Fruit fly (Drosophila melanogaster) whole organism, embryonic: ENCODE results near the gene CG18428.

Source experiments
- CG11456 ChIP-seq: fragments of 200-800 bp; sonication (Bioruptor generic); IDR thresholded peaks from 3 replicates; pipeline ENCODE4 v1.3.6; 2022; ENCODE audit warnings: missing biosample characterization, missing genetic modification characterization
- CG12219 ChIP-seq: fragments of 200-800 bp; sonication (Bioruptor generic); optimal IDR thresholded peaks from 3 replicates; lab custom pipeline; 2018; ENCODE audit warnings: missing biosample characterization, mild to moderate bottlenecking, missing genetic modification characterization
- CG12659 ChIP-seq: fragments of 200-800 bp; sonication (Bioruptor generic); optimal IDR thresholded peaks from 3 replicates; lab custom pipeline; 2017; ENCODE audit warnings: mild to moderate bottlenecking, missing biosample characterization, missing genetic modification reagents, missing genetic modification characterization
- CG12769 ChIP-seq: fragments of 200-800 bp; sonication (Bioruptor generic); optimal IDR thresholded peaks from 2 replicates; lab custom pipeline; 2019; ENCODE audit warnings: missing biosample characterization, mild to moderate bottlenecking, missing genetic modification characterization, moderate library complexity
- CG13287 ChIP-seq: fragments of 200-800 bp; sonication (Bioruptor generic); IDR thresholded peaks from 2 replicates; pipeline ENCODE4 v1.3.6; 2022; ENCODE audit warnings: missing biosample characterization, missing genetic modification characterization; ENCODE audit not compliant: partially characterized antibody
- CG14441 ChIP-seq: fragments of 200-800 bp; sonication (Bioruptor generic); IDR thresholded peaks from 2 replicates; pipeline ENCODE4 v1.3.6; 2022; ENCODE audit warnings: missing biosample characterization, missing genetic modification characterization
- CG14667 ChIP-seq: fragments of 200-800 bp; sonication (Bioruptor generic); IDR thresholded peaks from 2 replicates; pipeline ENCODE4 v1.3.6; 2022; ENCODE audit warnings: missing biosample characterization, missing genetic modification characterization
- CG14710 ChIP-seq: fragments of 200-800 bp; sonication (Bioruptor generic); optimal IDR thresholded peaks from 3 replicates; lab custom pipeline; 2019; ENCODE audit warnings: missing biosample characterization, mild to moderate bottlenecking, missing genetic modification characterization, moderate library complexity
- CG16863 ChIP-seq: fragments of 200-800 bp; sonication (Bioruptor generic); optimal IDR thresholded peaks from 3 replicates; lab custom pipeline; 2016; ENCODE audit warnings: missing biosample characterization, missing genetic modification characterization
- CG17359 ChIP-seq: fragments of 200-800 bp; sonication (Bioruptor generic); optimal IDR thresholded peaks from 3 replicates; lab custom pipeline; 2018; ENCODE audit warnings: missing biosample characterization, mild to moderate bottlenecking, missing genetic modification characterization, moderate library complexity
- CG17385 ChIP-seq: fragments of 200-800 bp; sonication (Bioruptor generic); optimal IDR thresholded peaks from 3 replicates; lab custom pipeline; 2018; ENCODE audit warnings: missing biosample characterization, mild to moderate bottlenecking, missing genetic modification characterization
- CG17912 ChIP-seq: fragments of 200-800 bp; sonication (Bioruptor generic); optimal IDR thresholded peaks from 2 replicates; lab custom pipeline; 2018; ENCODE audit warnings: missing biosample characterization, mild to moderate bottlenecking, missing genetic modification characterization
- CG1832 ChIP-seq: fragments of 200-800 bp; sonication (Bioruptor generic); optimal IDR thresholded peaks from 2 replicates; lab custom pipeline; 2017; ENCODE audit warnings: missing biosample characterization, mild to moderate bottlenecking, missing genetic modification characterization, inconsistent platforms
- CG18619 ChIP-seq: fragments of 200-800 bp; sonication (Bioruptor generic); optimal IDR thresholded peaks from 3 replicates; lab custom pipeline; 2017; ENCODE audit warnings: missing biosample characterization, mild to moderate bottlenecking, missing genetic modification characterization
- CG2202 ChIP-seq: fragments of 200-800 bp; sonication (Bioruptor generic); optimal IDR thresholded peaks from 2 replicates; lab custom pipeline; 2018; ENCODE audit warnings: missing biosample characterization, mild to moderate bottlenecking, missing genetic modification characterization
- CG31224 ChIP-seq: fragments of 200-800 bp; sonication (Bioruptor generic); IDR thresholded peaks from 2 replicates; pipeline ENCODE4 v1.3.6; 2022; ENCODE audit warnings: missing biosample characterization, missing genetic modification characterization
- CG5953 ChIP-seq: fragments of 200-800 bp; sonication (Bioruptor generic); IDR thresholded peaks from 2 replicates; pipeline ENCODE4 v1.3.6; 2022; ENCODE audit warnings: missing biosample characterization, missing genetic modification characterization
- CG6654 ChIP-seq: fragments of 200-800 bp; sonication (Bioruptor generic); optimal IDR thresholded peaks from 2 replicates; lab custom pipeline; 2017; ENCODE audit warnings: missing biosample characterization, mild to moderate bottlenecking, missing genetic modification characterization
- CG6765 ChIP-seq: fragments of 200-800 bp; sonication (Bioruptor generic); optimal IDR thresholded peaks from 3 replicates; lab custom pipeline; 2017; ENCODE audit warnings: missing biosample characterization, mild to moderate bottlenecking, missing genetic modification characterization
- CG6854 ChIP-seq: fragments of 200-800 bp; sonication (Bioruptor generic); optimal IDR thresholded peaks from 3 replicates; lab custom pipeline; 2017; ENCODE audit warnings: missing biosample characterization, mild to moderate bottlenecking, missing genetic modification characterization
- CG7372 ChIP-seq: fragments of 200-800 bp; sonication (Bioruptor generic); IDR thresholded peaks from 2 replicates; pipeline ENCODE4 v1.3.6; 2022; ENCODE audit warnings: missing biosample characterization, missing genetic modification characterization
- CG7839 ChIP-seq: fragments of 200-800 bp; sonication (Bioruptor generic); optimal IDR thresholded peaks from 3 replicates; lab custom pipeline; 2018; ENCODE audit warnings: missing biosample characterization, mild to moderate bottlenecking, missing genetic modification characterization, moderate library complexity
- CG8089 ChIP-seq: fragments of 200-800 bp; sonication (Bioruptor generic); optimal IDR thresholded peaks from 3 replicates; lab custom pipeline; 2016; ENCODE audit warnings: missing biosample characterization, missing genetic modification characterization
- CG8944 ChIP-seq: fragments of 200-800 bp; sonication (Bioruptor generic); optimal IDR thresholded peaks from 3 replicates; lab custom pipeline; 2016; ENCODE audit warnings: missing biosample characterization, missing genetic modification characterization
- CG9932 ChIP-seq: fragments of 200-800 bp; sonication (Bioruptor generic); IDR thresholded peaks from 2 replicates; pipeline ENCODE4 v1.3.6; 2022; ENCODE audit warnings: missing biosample characterization, missing genetic modification characterization
- CTCF ChIP-seq: fragments of 200-800 bp; sonication (Bioruptor generic); optimal IDR thresholded peaks from 2 replicates; lab custom pipeline; 2017; ENCODE audit warnings: missing biosample characterization, mild to moderate bottlenecking, missing genetic modification characterization, moderate library complexity
- H15 ChIP-seq: fragments of 200-800 bp; sonication (Bioruptor generic); IDR thresholded peaks from 3 replicates; pipeline ENCODE4 v1.3.6; 2022; ENCODE audit warnings: missing biosample characterization, missing genetic modification characterization
- HmgD ChIP-seq: fragments of 200-800 bp; sonication (Bioruptor generic); optimal IDR thresholded peaks from 3 replicates; lab custom pipeline; 2016; ENCODE audit warnings: missing biosample characterization, missing genetic modification characterization
- Hr51 ChIP-seq, 2 experiments: fragments of 200-800 bp; sonication (Bioruptor generic); optimal IDR thresholded peaks; 2 replicates in 1 of 2; 3 replicates in 1 of 2; lab custom pipeline; 2016 to 2018; ENCODE audit warnings: missing biosample characterization in 2 of 2, missing genetic modification characterization in 2 of 2, mild to moderate bottlenecking in 1 of 2, moderate library complexity in 1 of 2
- Jarid2 ChIP-seq: fragments of 200-800 bp; sonication (Bioruptor generic); optimal IDR thresholded peaks from 3 replicates; lab custom pipeline; 2017; ENCODE audit warnings: mild to moderate bottlenecking, missing biosample characterization, missing genetic modification reagents, missing genetic modification characterization
- Mes4 ChIP-seq: fragments of 200-800 bp; sonication (Bioruptor generic); optimal IDR thresholded peaks from 2 replicates; lab custom pipeline; 2016; ENCODE audit warnings: missing biosample characterization, missing genetic modification characterization
- Mrtf ChIP-seq: fragments of 200-800 bp; sonication (Bioruptor generic); IDR thresholded peaks from 3 replicates; pipeline ENCODE4 v1.3.6; 2022; ENCODE audit warnings: missing biosample characterization, missing genetic modification characterization
- Sox102F ChIP-seq: fragments of 200-800 bp; sonication (Bioruptor generic); optimal IDR thresholded peaks from 2 replicates; lab custom pipeline; 2018; ENCODE audit warnings: missing biosample characterization, mild to moderate bottlenecking, missing genetic modification characterization, moderate library complexity
- Trl ChIP-seq, 3 experiments: fragments of >200 bp in 2 of 3; fragments of 200-800 bp in 1 of 3; sonication (Bioruptor generic) in 1 of 3; optimal IDR thresholded peaks; 2 replicates in 1 of 3; 3 replicates in 2 of 3; lab custom pipeline; 2016 to 2017; ENCODE audit warnings: missing biosample characterization in 1 of 3, missing genetic modification characterization in 1 of 3
- br ChIP-seq: fragments of >200 bp; optimal IDR thresholded peaks from 2 replicates; lab custom pipeline; 2017
- dmrt99B ChIP-seq: fragments of 200-800 bp; sonication (Bioruptor generic); optimal IDR thresholded peaks from 2 replicates; lab custom pipeline; 2018; ENCODE audit warnings: missing biosample characterization, mild to moderate bottlenecking, missing genetic modification characterization, moderate library complexity
- eve ChIP-seq, 2 experiments: fragments of >200 bp; optimal IDR thresholded peaks; 2 replicates each; lab custom pipeline; 2017; ENCODE audit warnings: missing biosample characterization in 2 of 2, missing genetic modification characterization in 2 of 2
- fu2 ChIP-seq: fragments of 200-800 bp; sonication (Bioruptor generic); optimal IDR thresholded peaks from 2 replicates; lab custom pipeline; 2016; ENCODE audit warnings: missing biosample characterization, missing genetic modification characterization
- ind ChIP-seq: fragments of 200-800 bp; sonication (Bioruptor generic); optimal IDR thresholded peaks from 3 replicates; lab custom pipeline; 2016; ENCODE audit warnings: missing biosample characterization, missing genetic modification characterization
- inv ChIP-seq: fragments of 200-800 bp; sonication (Bioruptor generic); IDR thresholded peaks from 2 replicates; pipeline ENCODE4 v1.3.6; 2022; ENCODE audit warnings: missing biosample characterization, missing genetic modification characterization; ENCODE audit not compliant: partially characterized antibody
- ken ChIP-seq: fragments of 200-800 bp; sonication (Bioruptor generic); IDR thresholded peaks from 3 replicates; pipeline ENCODE4 v1.3.6; 2022; ENCODE audit warnings: missing biosample characterization, missing genetic modification characterization
- nau ChIP-seq: fragments of 200-800 bp; sonication (Bioruptor generic); optimal IDR thresholded peaks from 3 replicates; lab custom pipeline; 2017; ENCODE audit warnings: missing biosample characterization, mild to moderate bottlenecking, missing genetic modification characterization, missing genetic modification reagents
- nerfin-1 ChIP-seq: fragments of 200-800 bp; sonication (Bioruptor generic); optimal IDR thresholded peaks from 3 replicates; lab custom pipeline; 2019; ENCODE audit warnings: missing biosample characterization, mild to moderate bottlenecking, missing genetic modification characterization, moderate library complexity
- onecut ChIP-seq: fragments of 200-800 bp; sonication (Bioruptor generic); IDR thresholded peaks from 2 replicates; pipeline ENCODE4 v1.3.6; 2022; ENCODE audit warnings: missing biosample characterization, missing genetic modification characterization
- ranshi ChIP-seq: fragments of 200-800 bp; sonication (Bioruptor generic); IDR thresholded peaks from 2 replicates; pipeline ENCODE4 v1.3.6; 2022; ENCODE audit warnings: missing biosample characterization, missing genetic modification characterization
- sc ChIP-seq, 3 experiments: fragments of >200 bp in 2 of 3; fragments of 200-800 bp in 1 of 3; sonication (Bioruptor generic) in 1 of 3; optimal IDR thresholded peaks; 2 replicates in 2 of 3; 3 replicates in 1 of 3; lab custom pipeline; 2017; ENCODE audit warnings: mild to moderate bottlenecking in 1 of 3, missing biosample characterization in 1 of 3, missing genetic modification characterization in 1 of 3, missing genetic modification reagents in 1 of 3
- sna ChIP-seq: fragments of 200-800 bp; sonication (Bioruptor generic); IDR thresholded peaks from 2 replicates; pipeline ENCODE4 v1.3.6; 2022; ENCODE audit warnings: missing biosample characterization, missing genetic modification characterization; ENCODE audit not compliant: partially characterized antibody
- sqz ChIP-seq: fragments of 200-800 bp; sonication (Bioruptor generic); optimal IDR thresholded peaks from 3 replicates; lab custom pipeline; 2018; ENCODE audit warnings: missing biosample characterization, mild to moderate bottlenecking, missing genetic modification characterization
- usp ChIP-seq: fragments of >200 bp; optimal IDR thresholded peaks from 2 replicates; lab custom pipeline; 2017; ENCODE audit warnings: missing biosample characterization, missing genetic modification characterization
- wor ChIP-seq: fragments of 200-800 bp; sonication (Bioruptor generic); IDR thresholded peaks from 2 replicates; pipeline ENCODE4 v1.3.6; 2022; ENCODE audit warnings: missing biosample characterization, missing genetic modification characterization
- zfh1 ChIP-seq: fragments of 200-800 bp; sonication (Bioruptor generic); IDR thresholded peaks from 3 replicates; pipeline ENCODE4 v1.3.6; 2022; ENCODE audit warnings: missing biosample characterization, missing genetic modification characterization

The CG18428 gene

dm6 chr3R:24091653-24092052, 17.5 kb upstream of the CG18428 start (continued):
- TF ChIP-seq CG1832 (GFP tag; lab: Kevin White, UChicago) = no peak
- TF ChIP-seq CTCF (GFP tag; lab: Kevin White, UChicago) = no peak
- TF ChIP-seq fu2 (GFP tag; lab: Kevin White, UChicago) = no peak
- no peak for TF ChIP-seq CG7372
- no peak for TF ChIP-seq br (lab: Kevin White, UChicago)
- TF ChIP-seq sna = no peak
- peak; percentile 7 for TF ChIP-seq CG17359
- no peak for TF ChIP-seq Trl (optimal IDR thresholded peaks at IDR 0.05; lab: Kevin White, UChicago)
- TF ChIP-seq Trl (GFP tag; optimal IDR thresholded peaks at IDR 0.05; lab: Kevin White, UChicago) = no peak
- TF ChIP-seq CG14667 = no peak
- TF ChIP-seq Mes4 (GFP tag; lab: Kevin White, UChicago) = no peak
- no peak for TF ChIP-seq CG14710 (tag; lab: Kevin White, UChicago)
- TF ChIP-seq inv = no peak
- TF ChIP-seq Mrtf = 0 out of 3 replicates have a peak, but pooled peaks have one; percentile 34
- no peak for TF ChIP-seq CG12219
- no peak for TF ChIP-seq CG5953 (GFP tag; lab: Robert Waterston, UW)
- 0 out of 3 replicates have a peak, but pooled peaks have one; percentile 12 for TF ChIP-seq CG11456 (GFP tag; lab: Robert Waterston, UW)
- peak; percentile 14 for TF ChIP-seq CG17385
- no peak for TF ChIP-seq CG6654 (GFP tag; lab: Kevin White, UChicago)
- peak; percentile 21 for TF ChIP-seq dmrt99B (tag; lab: Kevin White, UChicago)
- no peak for TF ChIP-seq zfh1 (GFP tag; lab: Robert Waterston, UW)
- TF ChIP-seq CG17912 (GFP tag; lab: Kevin White, UChicago) = no peak
- TF ChIP-seq nau = no peak
- no peak for TF ChIP-seq usp
- no peak for TF ChIP-seq CG8089 (GFP tag; lab: Kevin White, UChicago)
- TF ChIP-seq HmgD = no peak
- no peak for TF ChIP-seq ken (GFP tag; lab: Robert Waterston, UW)
- TF ChIP-seq wor = no peak
- 0 out of 2 replicates have a peak, but pooled peaks have one; percentile 16 for TF ChIP-seq CG9932 (GFP tag; lab: Robert Waterston, UW)
- TF ChIP-seq CG14441 = 0 out of 2 replicates have a peak, but pooled peaks have one; percentile 21
- no peak for TF ChIP-seq sc (optimal IDR thresholded peaks at IDR 0.05; lab: Kevin White, UChicago)
- TF ChIP-seq sc (GFP tag; optimal IDR thresholded peaks at IDR 0.05; lab: Kevin White, UChicago) = no peak
- TF ChIP-seq CG31224 (GFP tag; lab: Robert Waterston, UW) = no peak
- peak; percentile 8 for TF ChIP-seq ind (GFP tag; lab: Kevin White, UChicago)
- TF ChIP-seq eve (GFP tag; optimal IDR thresholded peaks at IDR 0.05; lab: Kevin White, UChicago) = peak in 1 of 2 experiments; percentile 41
- TF ChIP-seq H15 (GFP tag; lab: Robert Waterston, UW) = no peak
- no peak for TF ChIP-seq CG2202 (tag; lab: Kevin White, UChicago)
- no peak for TF ChIP-seq ranshi
- TF ChIP-seq nerfin-1 (tag; lab: Kevin White, UChicago) = no peak
- TF ChIP-seq sqz (GFP tag; lab: Kevin White, UChicago) = no peak
- TF ChIP-seq CG13287 (GFP tag; lab: Robert Waterston, UW) = no peak
- TF ChIP-seq Hr51 (GFP tag; optimal IDR thresholded peaks at IDR 0.05; lab: Kevin White, UChicago) = peak in 1 of 2 experiments; percentile 29
- TF ChIP-seq CG8944 (GFP tag; lab: Kevin White, UChicago) = no peak
- TF ChIP-seq CG16863 (GFP tag; lab: Kevin White, UChicago) = no peak
- no peak for TF ChIP-seq CG18619 (GFP tag; lab: Kevin White, UChicago)
- TF ChIP-seq CG12659 = no peak
- peak; percentile 6 for TF ChIP-seq CG12769 (tag; lab: Kevin White, UChicago)
- no peak for TF ChIP-seq CG6765
- TF ChIP-seq Jarid2 (GFP tag; lab: Kevin White, UChicago) = no peak
- TF ChIP-seq CG6854 = no peak
- TF ChIP-seq Sox102F (GFP tag; lab: Kevin White, UChicago) = peak; percentile 36
- no peak for TF ChIP-seq onecut (GFP tag; lab: Robert Waterston, UW)
- TF ChIP-seq CG7839 = peak; percentile 18
